Fruit fly (Drosophila melanogaster): ENCODE results near the gene sens-2.

The sens-2 gene

DNA sequence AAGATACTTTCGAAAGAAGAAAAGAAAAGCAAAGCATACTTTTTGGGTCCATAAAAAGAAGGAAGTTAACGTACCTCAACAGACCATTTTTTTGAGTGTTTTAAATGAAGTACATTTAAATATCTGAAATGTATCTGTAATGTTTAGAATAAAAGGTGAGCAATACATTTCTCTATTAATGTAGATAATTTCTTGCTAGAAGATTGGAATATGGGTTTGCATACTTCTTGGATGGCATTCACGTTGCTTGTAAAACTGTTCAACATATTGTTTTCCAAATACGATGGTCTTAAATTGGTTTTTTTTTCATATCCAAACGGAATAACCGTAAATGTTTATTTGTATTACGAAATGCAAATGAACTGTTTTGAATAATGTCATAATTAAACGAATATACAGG, 16.0 kb upstream of the sens-2 start, which contains the start of gene CG17375:
Gene CG17375, minus strand, starts transcription at position 10 of the 400 bp plus-strand sequence.
- no peak for TF ChIP-seq CG17806 (tag; optimal IDR thresholded peaks at IDR 0.05)
- TF ChIP-seq CG14655 (GFP tag; optimal IDR thresholded peaks at IDR 0.05), result no peak
- no peak for TF ChIP-seq CG4496 (GFP tag; IDR thresholded peaks at IDR 0.05)
- no peak for TF ChIP-seq CG8301 (tag; optimal IDR thresholded peaks at IDR 0.05)

DNA sequence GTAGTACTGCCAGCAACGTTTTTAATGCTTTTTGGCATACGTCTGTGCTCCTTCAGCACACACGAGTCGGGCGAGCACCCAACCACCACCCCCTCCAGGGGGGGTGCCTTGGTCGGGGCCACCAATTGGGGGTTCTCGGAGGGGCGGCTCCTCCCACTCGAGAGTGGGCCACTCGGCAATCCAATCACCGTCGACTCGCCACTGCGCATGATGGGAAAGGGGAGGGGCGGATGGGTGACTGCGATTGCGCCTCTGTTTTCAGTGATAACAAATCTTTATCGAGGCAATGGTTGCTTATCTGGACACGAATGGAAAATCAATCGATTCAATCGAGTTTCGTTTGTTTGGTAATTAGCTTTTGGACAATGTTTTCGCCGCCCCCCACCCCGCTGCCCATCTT, 4.2 kb upstream of the sens-2 start:
- TF ChIP-seq Pif1B (GFP tag; optimal IDR thresholded peaks at IDR 0.05) (no peak), CG4496 (GFP tag; IDR thresholded peaks at IDR 0.05) (peak; percentile 30; the same call in 1 of the 3 replicates)

DNA sequence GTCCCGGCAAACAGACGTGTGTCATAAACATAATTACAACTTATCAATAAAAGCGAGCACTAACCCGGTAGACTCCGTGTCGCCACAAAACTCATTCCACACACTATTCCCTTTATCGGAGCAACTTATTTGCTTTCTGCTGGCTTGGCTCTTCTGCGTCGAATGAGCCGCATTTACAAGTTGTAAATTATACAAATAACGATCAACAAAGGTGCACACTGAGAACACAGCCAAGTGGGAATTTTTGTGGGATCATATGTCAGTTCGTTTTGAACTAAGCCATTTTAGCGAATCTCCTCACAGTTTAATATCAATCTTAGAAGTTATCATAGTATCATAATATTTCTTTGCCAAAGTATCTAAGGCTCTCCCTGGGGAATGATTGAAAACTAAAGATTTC, 3.4 kb upstream of the sens-2 start:
- no peak for TF ChIP-seq CG34367 (tag; optimal IDR thresholded peaks at IDR 0.05)
- no peak for TF ChIP-seq gl (tag; optimal IDR thresholded peaks at IDR 0.05)
- no peak for TF ChIP-seq CG17806 (tag; optimal IDR thresholded peaks at IDR 0.05)
- no peak for TF ChIP-seq D1 (tag; optimal IDR thresholded peaks at IDR 0.05)
- no peak for TF ChIP-seq CG9948 (tag; optimal IDR thresholded peaks at IDR 0.05)
- no peak for TF ChIP-seq CG10348 (GFP tag; IDR thresholded peaks at IDR 0.05)
- TF ChIP-seq CG32121 (GFP tag; IDR thresholded peaks at IDR 0.05), result no peak
- TF ChIP-seq CG14655 (GFP tag; optimal IDR thresholded peaks at IDR 0.05), result no peak
- no peak for TF ChIP-seq rn (GFP tag; IDR thresholded peaks at IDR 0.05)
- TF ChIP-seq CG8159 (tag; optimal IDR thresholded peaks at IDR 0.05), result no peak
- TF ChIP-seq Pif1A (GFP tag; optimal IDR thresholded peaks at IDR 0.05), result no peak
- no peak for TF ChIP-seq EcR (GFP tag; optimal IDR thresholded peaks at IDR 0.05)
- no peak for TF ChIP-seq Pif1B (GFP tag; optimal IDR thresholded peaks at IDR 0.05)
- no peak for TF ChIP-seq CG13204 (GFP tag; optimal IDR thresholded peaks at IDR 0.05)
- no peak for TF ChIP-seq Snoo (tag; optimal IDR thresholded peaks at IDR 0.05)
- no peak for TF ChIP-seq CG15710 (tag; optimal IDR thresholded peaks at IDR 0.05)
- no peak for TF ChIP-seq fd96Ca (GFP tag; IDR thresholded peaks at IDR 0.05)
- no peak for TF ChIP-seq CG4496 (GFP tag; IDR thresholded peaks at IDR 0.05)
- TF ChIP-seq CG8301 (tag; optimal IDR thresholded peaks at IDR 0.05), result no peak
- TF ChIP-seq Ets98B (GFP tag; IDR thresholded peaks at IDR 0.05), result no peak

DNA sequence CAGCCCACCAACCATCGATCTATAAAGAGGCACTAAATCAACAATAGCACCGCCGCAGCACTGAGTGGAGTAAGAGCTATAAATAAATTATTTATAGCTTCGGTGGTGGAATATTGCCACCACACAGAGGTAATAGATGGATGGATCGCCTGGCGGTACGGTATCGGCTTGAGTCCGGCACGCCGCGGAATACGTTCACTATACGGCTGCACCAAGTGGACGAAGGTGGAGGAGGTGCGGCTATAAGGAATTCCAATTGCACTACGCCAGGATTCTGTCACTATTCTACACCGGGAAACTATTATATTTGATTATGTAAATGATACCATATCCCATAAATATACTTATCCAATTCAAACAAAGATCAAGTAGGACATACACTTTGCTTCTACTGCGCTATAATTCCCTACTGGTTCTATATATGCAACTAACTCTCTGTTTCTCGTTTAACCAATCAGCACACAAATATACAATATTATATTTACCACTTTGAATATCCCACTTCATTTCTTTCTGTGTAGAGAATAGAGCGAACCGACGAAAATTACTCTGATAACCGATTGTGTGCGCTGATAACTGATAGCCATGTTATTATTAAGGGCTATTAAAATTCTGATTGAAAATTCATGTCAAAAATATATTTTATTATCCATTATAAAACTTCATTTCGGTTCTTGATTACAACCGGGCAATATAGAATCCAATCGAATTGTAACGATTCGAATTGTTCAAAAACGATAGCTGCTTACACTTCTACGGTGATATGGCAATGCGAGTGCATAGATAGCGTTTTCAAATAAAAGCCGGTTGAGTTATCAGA, 2.3 kb upstream of the sens-2 start:
- TF ChIP-seq gl (tag; optimal IDR thresholded peaks at IDR 0.05) (no peak), Pif1A (GFP tag; optimal IDR thresholded peaks at IDR 0.05) (no peak), CG12605 (GFP tag; IDR thresholded peaks at IDR 0.05) (no peak), CG32121 (GFP tag; IDR thresholded peaks at IDR 0.05) (no peak), Ets98B (GFP tag; IDR thresholded peaks at IDR 0.05) (no peak), CG8301 (tag; optimal IDR thresholded peaks at IDR 0.05) (no peak), CG17806 (tag; optimal IDR thresholded peaks at IDR 0.05) (no peak), EcR (GFP tag; optimal IDR thresholded peaks at IDR 0.05) (no peak), CG13204 (GFP tag; optimal IDR thresholded peaks at IDR 0.05) (no peak)

DNA sequence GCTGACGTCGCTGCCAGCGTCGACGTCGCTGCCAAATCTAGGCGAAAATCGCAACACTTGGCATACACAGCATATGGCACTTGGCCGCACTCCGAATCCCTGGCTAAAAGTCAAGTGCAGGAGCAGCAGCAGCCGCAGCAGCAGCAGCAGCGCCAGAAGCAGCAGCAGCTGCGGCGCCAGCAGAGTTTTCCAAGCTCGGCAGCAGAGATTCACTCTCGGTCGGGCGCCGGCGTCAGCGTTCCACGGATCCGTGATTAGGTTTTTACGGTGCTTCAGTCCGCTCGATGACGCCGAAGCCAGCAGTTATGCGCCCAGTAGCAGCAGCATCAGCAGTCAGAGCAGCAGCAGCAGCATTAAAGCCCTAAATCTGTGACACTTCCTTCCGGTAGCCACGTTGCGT, 310 bp downstream of the sens-2 start:
- TF ChIP-seq CG8301 (tag; optimal IDR thresholded peaks at IDR 0.05) (no peak), CG12605 (GFP tag; IDR thresholded peaks at IDR 0.05) (no peak), D1 (tag; optimal IDR thresholded peaks at IDR 0.05) (no peak), CG17806 (tag; optimal IDR thresholded peaks at IDR 0.05) (no peak), CG14655 (GFP tag; optimal IDR thresholded peaks at IDR 0.05) (no peak), CG32121 (GFP tag; IDR thresholded peaks at IDR 0.05) (no peak), gl (tag; optimal IDR thresholded peaks at IDR 0.05) (no peak), Snoo (tag; optimal IDR thresholded peaks at IDR 0.05) (no peak), Pif1B (GFP tag; optimal IDR thresholded peaks at IDR 0.05) (no peak), CG15710 (tag; optimal IDR thresholded peaks at IDR 0.05) (no peak), rn (GFP tag; IDR thresholded peaks at IDR 0.05) (no peak), CG34367 (tag; optimal IDR thresholded peaks at IDR 0.05) (no peak), CG10348 (GFP tag; IDR thresholded peaks at IDR 0.05) (no peak), Pif1A (GFP tag; optimal IDR thresholded peaks at IDR 0.05) (no peak), EcR (GFP tag; optimal IDR thresholded peaks at IDR 0.05) (no peak)

DNA sequence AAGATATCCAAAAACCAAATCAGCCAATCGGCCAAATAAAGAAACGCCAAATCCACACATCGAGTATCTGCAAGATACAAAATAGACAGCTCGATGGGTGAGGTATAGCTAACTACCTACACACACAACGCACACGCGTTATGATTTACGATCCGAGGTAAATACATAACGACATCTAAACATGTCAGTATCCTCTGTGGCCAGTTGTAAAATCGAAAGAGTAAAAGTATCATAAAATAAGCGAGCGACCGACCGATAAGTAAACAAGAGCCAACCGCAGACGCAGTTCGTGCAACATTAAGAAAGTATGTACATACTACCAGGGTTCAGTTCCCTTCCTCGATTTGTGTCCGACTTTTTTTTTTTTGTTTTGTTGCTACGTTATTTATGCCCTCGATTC, 4.6 kb downstream of the sens-2 start:
- TF ChIP-seq Snoo (tag; optimal IDR thresholded peaks at IDR 0.05), result no peak
- no peak for TF ChIP-seq CG9948 (tag; optimal IDR thresholded peaks at IDR 0.05)
- no peak for TF ChIP-seq CG15710 (tag; optimal IDR thresholded peaks at IDR 0.05)
- TF ChIP-seq CG34367 (tag; optimal IDR thresholded peaks at IDR 0.05), result no peak
- no peak for TF ChIP-seq rn (GFP tag; IDR thresholded peaks at IDR 0.05)
- TF ChIP-seq CG4496 (GFP tag; IDR thresholded peaks at IDR 0.05), result no peak
- TF ChIP-seq D1 (tag; optimal IDR thresholded peaks at IDR 0.05), result no peak
- TF ChIP-seq CG17806 (tag; optimal IDR thresholded peaks at IDR 0.05), result no peak
- TF ChIP-seq CG8301 (tag; optimal IDR thresholded peaks at IDR 0.05), result no peak
- no peak for TF ChIP-seq CG32121 (GFP tag; IDR thresholded peaks at IDR 0.05)
- TF ChIP-seq CG10348 (GFP tag; IDR thresholded peaks at IDR 0.05), result no peak
- no peak for TF ChIP-seq fd96Ca (GFP tag; IDR thresholded peaks at IDR 0.05)
- TF ChIP-seq CG8159 (tag; optimal IDR thresholded peaks at IDR 0.05), result no peak
- no peak for TF ChIP-seq CG13204 (GFP tag; optimal IDR thresholded peaks at IDR 0.05)
- no peak for TF ChIP-seq gl (tag; optimal IDR thresholded peaks at IDR 0.05)
- TF ChIP-seq Pif1A (GFP tag; optimal IDR thresholded peaks at IDR 0.05), result no peak
- TF ChIP-seq CG12605 (GFP tag; IDR thresholded peaks at IDR 0.05), result no peak
- TF ChIP-seq Pif1B (GFP tag; optimal IDR thresholded peaks at IDR 0.05), result no peak
- TF ChIP-seq CG14655 (GFP tag; optimal IDR thresholded peaks at IDR 0.05), result no peak
- no peak for TF ChIP-seq EcR (GFP tag; optimal IDR thresholded peaks at IDR 0.05)
